Worm (Caenorhabditis elegans) whole organism, L2 larva: Measurements from ENCODE around the gene bus-2.

ENCODE experiments used
- C34F6.9 ChIP-seq: fragments of 150-350 bp; optimal IDR thresholded peaks from 2 replicates; lab custom pipeline; 2014; ENCODE audit warnings: missing biosample characterization, missing genetic modification characterization
- F13H6.1 ChIP-seq: sonication (generic microtip); optimal IDR thresholded peaks from 2 replicates; lab custom pipeline; 2016; ENCODE audit warnings: missing genetic modification characterization, missing compliant biosample characterization
- R02D3.7 ChIP-seq: fragments of 150-350 bp; optimal IDR thresholded peaks from 2 replicates; lab custom pipeline; 2014; ENCODE audit warnings: missing biosample characterization, missing genetic modification characterization
- Y55F3AM.14 ChIP-seq: fragments of 200-800 bp; sonication (Bioruptor generic); optimal IDR thresholded peaks from 2 replicates; lab custom pipeline; 2018; ENCODE audit warnings: mild to moderate bottlenecking, missing genetic modification characterization, missing compliant biosample characterization
- ZK546.5 ChIP-seq: sonication (generic microtip); optimal IDR thresholded peaks from 2 replicates; lab custom pipeline; 2017; ENCODE audit warnings: missing biosample characterization, missing genetic modification characterization
- alr-1 ChIP-seq: fragments of 150-350 bp; optimal IDR thresholded peaks from 2 replicates; lab custom pipeline; 2014; ENCODE audit warnings: missing biosample characterization, missing genetic modification characterization
- aly-2 ChIP-seq: fragments of 150-350 bp; optimal IDR thresholded peaks from 2 replicates; lab custom pipeline; 2014; ENCODE audit warnings: missing biosample characterization, missing genetic modification characterization
- ama-1 ChIP-seq: fragments of 150-350 bp; optimal IDR thresholded peaks from 2 replicates; lab custom pipeline; 2018; ENCODE audit warnings: inconsistent platforms
- blmp-1 ChIP-seq: sonication (generic microtip); optimal IDR thresholded peaks from 2 replicates; lab custom pipeline; 2017; ENCODE audit warnings: missing genetic modification characterization, mild to moderate bottlenecking, missing compliant biosample characterization, antibody characterized with exemption, moderate library complexity; ENCODE audit not compliant: insufficient read depth
- ceh-16 ChIP-seq: fragments of 150-350 bp; optimal IDR thresholded peaks from 2 replicates; lab custom pipeline; 2014; ENCODE audit warnings: missing biosample characterization, missing genetic modification characterization
- ceh-82 ChIP-seq: fragments of 150-350 bp; optimal IDR thresholded peaks from 2 replicates; lab custom pipeline; 2014; ENCODE audit warnings: missing biosample characterization, missing genetic modification characterization
- crh-2 ChIP-seq: sonication (generic microtip); optimal IDR thresholded peaks from 2 replicates; lab custom pipeline; 2017; ENCODE audit warnings: missing biosample characterization, missing genetic modification characterization
- dmd-4 ChIP-seq: sonication (generic microtip); optimal IDR thresholded peaks from 2 replicates; lab custom pipeline; 2017; ENCODE audit warnings: missing biosample characterization, missing genetic modification characterization
- egl-27 ChIP-seq: sonication (generic microtip); optimal IDR thresholded peaks from 3 replicates; lab custom pipeline; 2017; ENCODE audit warnings: missing biosample characterization, missing genetic modification reagents, missing genetic modification characterization
- elt-3 ChIP-seq: sonication (generic microtip); optimal IDR thresholded peaks from 2 replicates; lab custom pipeline; 2017; ENCODE audit warnings: missing biosample characterization, missing genetic modification characterization
- gmeb-1 ChIP-seq: fragments of 150-350 bp; optimal IDR thresholded peaks from 2 replicates; lab custom pipeline; 2014; ENCODE audit warnings: missing biosample characterization, missing genetic modification characterization
- lin-11 ChIP-seq: fragments of 150-350 bp; sonication (generic microtip); optimal IDR thresholded peaks from 2 replicates; lab custom pipeline; 2014; ENCODE audit warnings: missing biosample characterization, missing genetic modification characterization, inconsistent platforms, mixed read lengths
- lin-13 ChIP-seq: fragments of 150-350 bp; optimal IDR thresholded peaks from 2 replicates; lab custom pipeline; 2014; ENCODE audit warnings: missing biosample characterization, missing genetic modification reagents, missing genetic modification characterization
- lin-39 ChIP-seq: fragments of 150-350 bp; optimal IDR thresholded peaks from 2 replicates; lab custom pipeline; 2014; ENCODE audit warnings: missing biosample characterization, missing genetic modification reagents, missing genetic modification characterization
- lsy-2 ChIP-seq, 2 experiments: fragments of 150-350 bp in 1 of 2; sonication (generic microtip) in 1 of 2; optimal IDR thresholded peaks; 2 replicates each; lab custom pipeline; 2014 to 2017; ENCODE audit warnings: missing biosample characterization in 2 of 2, missing genetic modification characterization in 2 of 2
- mab-5 ChIP-seq: fragments of 150-350 bp; optimal IDR thresholded peaks from 2 replicates; lab custom pipeline; 2014; ENCODE audit warnings: missing biosample characterization, missing genetic modification characterization
- mdl-1 ChIP-seq, 2 experiments: fragments of 150-350 bp in 1 of 2; sonication (generic microtip) in 1 of 2; optimal IDR thresholded peaks; 2 replicates each; lab custom pipeline; 2017; ENCODE audit warnings: missing biosample characterization in 2 of 2, missing genetic modification characterization in 2 of 2
- nhr-10 ChIP-seq: sonication (generic microtip); optimal IDR thresholded peaks from 2 replicates; lab custom pipeline; 2017; ENCODE audit warnings: missing biosample characterization, missing genetic modification characterization
- nhr-11 ChIP-seq: fragments of 150-350 bp; optimal IDR thresholded peaks from 2 replicates; lab custom pipeline; 2014; ENCODE audit warnings: missing biosample characterization, missing genetic modification characterization
- nhr-12 ChIP-seq: fragments of 150-350 bp; optimal IDR thresholded peaks from 2 replicates; lab custom pipeline; 2014; ENCODE audit warnings: missing biosample characterization, missing genetic modification characterization
- nhr-21 ChIP-seq: fragments of 150-350 bp; optimal IDR thresholded peaks from 2 replicates; lab custom pipeline; 2014; ENCODE audit warnings: missing biosample characterization, missing genetic modification characterization
- nhr-23 ChIP-seq: fragments of 150-350 bp; optimal IDR thresholded peaks from 2 replicates; lab custom pipeline; 2014; ENCODE audit warnings: missing biosample characterization, missing genetic modification reagents, missing genetic modification characterization
- nhr-237 ChIP-seq: fragments of 150-350 bp; optimal IDR thresholded peaks from 2 replicates; lab custom pipeline; 2014; ENCODE audit warnings: missing biosample characterization, missing genetic modification characterization
- nhr-25 ChIP-seq: fragments of 150-350 bp; sonication (generic microtip); optimal IDR thresholded peaks from 3 replicates; lab custom pipeline; 2014; ENCODE audit warnings: missing biosample characterization, missing genetic modification characterization
- nhr-6 ChIP-seq: fragments of 150-350 bp; optimal IDR thresholded peaks from 2 replicates; lab custom pipeline; 2014; ENCODE audit warnings: missing biosample characterization, missing genetic modification characterization
- nhr-77 ChIP-seq: fragments of 150-350 bp; optimal IDR thresholded peaks from 2 replicates; lab custom pipeline; 2014; ENCODE audit warnings: missing biosample characterization, missing genetic modification characterization
- peb-1 ChIP-seq: fragments of 150-350 bp; optimal IDR thresholded peaks from 2 replicates; lab custom pipeline; 2014; ENCODE audit warnings: missing biosample characterization, missing genetic modification characterization
- sem-4 ChIP-seq: fragments of 150-350 bp; optimal IDR thresholded peaks from 2 replicates; lab custom pipeline; 2014; ENCODE audit warnings: missing biosample characterization, missing genetic modification reagents, missing genetic modification characterization
- sma-3 ChIP-seq: sonication (generic microtip); optimal IDR thresholded peaks from 2 replicates; lab custom pipeline; 2016; ENCODE audit warnings: missing genetic modification reagents, missing genetic modification characterization, missing compliant biosample characterization
- sma-9 ChIP-seq, 2 experiments: fragments of 150-350 bp in 1 of 2; sonication (generic microtip) in 1 of 2; optimal IDR thresholded peaks; 2 replicates each; lab custom pipeline; 2014 to 2016; ENCODE audit warnings: missing genetic modification characterization in 2 of 2, mild to moderate bottlenecking in 1 of 2, missing biosample characterization in 1 of 2, missing compliant biosample characterization in 1 of 2, missing genetic modification reagents in 1 of 2, moderate library complexity in 1 of 2
- snpc-4 ChIP-seq: fragments of 150-350 bp; optimal IDR thresholded peaks from 2 replicates; lab custom pipeline; 2014; ENCODE audit warnings: missing biosample characterization, missing genetic modification characterization
- unc-39 ChIP-seq: fragments of 150-350 bp; optimal IDR thresholded peaks from 2 replicates; lab custom pipeline; 2014; ENCODE audit warnings: missing biosample characterization, missing genetic modification characterization
- unc-55 ChIP-seq: fragments of 150-350 bp; sonication (generic microtip); optimal IDR thresholded peaks from 3 replicates; lab custom pipeline; 2014; ENCODE audit warnings: missing biosample characterization, missing genetic modification reagents, missing genetic modification characterization
- unc-62 ChIP-seq: fragments of 150-350 bp; optimal IDR thresholded peaks from 2 replicates; lab custom pipeline; 2014; ENCODE audit warnings: missing biosample characterization, missing genetic modification reagents, missing genetic modification characterization
- zag-1 ChIP-seq: fragments of 150-350 bp; optimal IDR thresholded peaks from 2 replicates; lab custom pipeline; 2014; ENCODE audit warnings: missing biosample characterization, missing genetic modification characterization
- ztf-1 ChIP-seq: fragments of 200-800 bp; sonication (Bioruptor generic); conservative IDR thresholded peaks from 2 replicates; pipeline ENCODE4 v1.3.6; 2022; ENCODE audit warnings: missing genetic modification characterization, missing compliant biosample characterization
- ztf-11 ChIP-seq: sonication (generic microtip); optimal IDR thresholded peaks from 2 replicates; lab custom pipeline; 2017; ENCODE audit warnings: missing biosample characterization, missing genetic modification characterization
- ztf-4 ChIP-seq: fragments of 150-350 bp; optimal IDR thresholded peaks from 2 replicates; lab custom pipeline; 2014; ENCODE audit warnings: missing biosample characterization, missing genetic modification characterization

The bus-2 gene

DNA sequence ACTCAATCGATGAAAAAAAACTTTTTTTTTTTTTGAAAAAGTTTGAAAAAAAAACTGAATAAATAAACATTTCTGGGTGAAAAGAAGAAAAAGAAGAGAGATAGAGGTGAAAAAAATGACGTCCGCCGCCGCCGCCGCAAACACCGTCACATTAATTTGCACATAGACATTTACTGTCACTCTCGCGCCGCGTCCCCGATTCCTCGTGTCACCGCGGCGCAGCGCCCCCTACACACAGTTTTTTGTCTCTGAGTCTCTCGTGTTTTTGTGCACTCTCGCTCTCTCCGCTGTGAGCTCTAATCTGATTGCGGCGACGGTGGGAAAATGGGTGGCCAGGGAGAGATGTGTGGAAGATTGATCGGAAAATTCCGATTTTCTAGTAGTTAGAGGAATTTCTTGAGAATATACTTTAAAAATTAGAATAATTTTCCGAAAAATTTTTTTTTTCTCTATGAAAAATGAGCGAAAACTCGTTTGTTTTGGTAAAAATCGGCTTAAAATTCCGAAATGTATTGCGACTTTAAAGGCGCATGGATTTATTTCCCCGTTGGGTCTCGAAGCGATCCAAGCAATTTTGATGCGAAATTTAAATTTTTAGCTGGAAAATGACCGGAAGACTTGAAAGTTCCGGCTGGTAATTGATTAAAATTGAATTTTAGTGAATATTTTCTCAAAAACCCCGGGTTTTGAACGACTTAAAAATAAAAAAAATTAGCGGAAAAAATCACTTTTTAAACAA is 39.8 kb downstream of the bus-2 start:
- TF ChIP-seq elt-3 (tag; lab: Kevin White, UChicago) (no peak), unc-55 (GFP tag; lab: Kevin White, UChicago) (no peak), zag-1 (no peak), nhr-6 (no peak), C34F6.9 (tag; lab: Kevin White, UChicago) (no peak), snpc-4 (tag; lab: Kevin White, UChicago) (no peak), F13H6.1 (tag; lab: Kevin White, UChicago) (no peak), nhr-11 (tag; lab: Kevin White, UChicago) (no peak), peb-1 (no peak), mab-5 (no peak), ceh-16 (tag; lab: Kevin White, UChicago) (no peak), nhr-77 (no peak), egl-27 (tag; lab: Kevin White, UChicago) (no peak), alr-1 (tag; lab: Kevin White, UChicago) (no peak), sma-3 (GFP tag; lab: Kevin White, UChicago) (no peak), ztf-4 (no peak), dmd-4 (tag; lab: Kevin White, UChicago) (no peak), mdl-1 (tag; optimal IDR thresholded peaks at IDR 0.05; lab: Kevin White, UChicago) (no peak), lin-11 (no peak)

DNA sequence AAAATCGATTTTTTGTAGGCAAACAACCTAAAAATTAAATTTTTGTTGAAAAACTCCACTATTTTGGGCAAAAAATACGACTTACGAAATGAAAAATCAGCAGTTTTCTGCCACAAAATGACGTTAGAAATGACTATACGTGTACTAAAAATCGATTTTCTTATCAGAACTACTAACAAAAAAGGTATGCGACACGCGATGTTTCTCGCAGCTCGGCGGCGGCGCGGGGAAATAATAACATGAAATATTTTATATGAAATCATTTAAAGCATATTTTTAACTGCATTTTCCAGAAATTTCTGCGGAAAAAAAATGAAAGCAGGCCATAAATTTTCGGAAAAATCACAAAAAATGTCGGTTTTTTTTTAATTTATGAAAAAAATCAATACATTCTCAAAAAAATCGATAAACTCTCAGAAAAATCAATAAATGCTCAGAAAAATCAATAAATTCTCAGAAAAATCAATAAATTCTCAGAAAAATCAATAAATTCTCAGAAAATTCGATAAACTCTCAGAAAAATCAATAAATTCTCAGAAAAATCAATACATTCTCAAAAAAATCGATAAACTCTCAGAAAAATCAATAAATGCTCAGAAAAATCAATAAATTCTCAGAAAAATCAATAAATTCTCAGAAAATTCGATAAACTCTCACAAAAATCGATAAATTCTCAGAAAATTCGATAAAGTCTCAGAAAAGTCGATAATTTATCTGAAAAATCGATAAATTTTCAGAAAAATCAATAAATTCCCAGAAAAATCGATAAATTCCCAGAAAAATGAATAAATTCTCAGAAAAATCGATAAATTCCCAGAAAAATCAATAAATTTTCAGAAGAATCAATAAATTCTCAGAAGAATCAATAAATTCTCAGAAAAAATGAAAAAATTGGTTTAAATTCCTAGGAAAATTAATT is 40.7 kb downstream of the bus-2 start, which contains the start of gene ptpn-22:
TSS of gene ptpn-22 (minus strand) at position 158 of the 919 bp plus-strand sequence.
- no peak for TF ChIP-seq C34F6.9 (tag; lab: Kevin White, UChicago)
- no peak for TF ChIP-seq Y55F3AM.14
- TF ChIP-seq ceh-82: no peak
- no peak for TF ChIP-seq unc-62 (GFP tag; lab: Kevin White, UChicago)
- TF ChIP-seq sem-4: no peak
- TF ChIP-seq unc-55 (GFP tag; lab: Kevin White, UChicago): no peak
- TF ChIP-seq R02D3.7 (tag; lab: Kevin White, UChicago): no peak
- TF ChIP-seq mdl-1 (tag; optimal IDR thresholded peaks at IDR 0.05; lab: Kevin White, UChicago): no peak
- TF ChIP-seq nhr-237: no peak
- no peak for TF ChIP-seq ztf-11 (tag; lab: Kevin White, UChicago)
- TF ChIP-seq nhr-25 (tag; lab: Kevin White, UChicago): no peak
- no peak for TF ChIP-seq zag-1
- no peak for TF ChIP-seq lin-39 (tag; lab: Kevin White, UChicago)
- no peak for TF ChIP-seq F13H6.1 (tag; lab: Kevin White, UChicago)
- TF ChIP-seq nhr-12: no peak
- no peak for TF ChIP-seq lin-11
- TF ChIP-seq lin-13 (GFP tag; lab: Kevin White, UChicago): no peak
- no peak for TF ChIP-seq nhr-23 (tag; lab: Kevin White, UChicago)
- no peak for TF ChIP-seq aly-2
- no peak for TF ChIP-seq ama-1 (lab: Kevin White, UChicago)

ce11 chrIV:1745453-1746051 is 45.9 kb downstream of the bus-2 start, which contains the start of the genes Y41D4A.6 and Y41D4A.4:
Gene Y41D4A.6, minus strand, starts transcription at chrIV:1745503.
Gene Y41D4A.4, plus strand, starts transcription at chrIV:1746001.
- TF ChIP-seq aly-2: no peak
- TF ChIP-seq sma-9 (GFP tag; optimal IDR thresholded peaks at IDR 0.05; lab: Kevin White, UChicago): peak; percentile 74
- no peak for TF ChIP-seq sma-9 (tag; optimal IDR thresholded peaks at IDR 0.05; lab: Kevin White, UChicago)
- TF ChIP-seq crh-2 (tag; lab: Kevin White, UChicago): peak; percentile 100
- peak; percentile 56 for TF ChIP-seq sem-4
- TF ChIP-seq F13H6.1 (tag; lab: Kevin White, UChicago): peak; percentile 82
- TF ChIP-seq ceh-16 (tag; lab: Kevin White, UChicago): peak; percentile 20
- TF ChIP-seq nhr-10 (tag; lab: Kevin White, UChicago): no peak
- TF ChIP-seq nhr-23 (tag; lab: Kevin White, UChicago): no peak
- peak; percentile 43 for TF ChIP-seq mab-5
- no peak for TF ChIP-seq ztf-1 (GFP tag; lab: Robert Waterston, UW)
- peak; percentile 78 for TF ChIP-seq gmeb-1 (tag; lab: Kevin White, UChicago)
- TF ChIP-seq unc-39 (tag; lab: Kevin White, UChicago): no peak
- TF ChIP-seq nhr-237: no peak
- peak; percentile 61 for TF ChIP-seq Y55F3AM.14
- peak; percentile 52 to 87 for TF ChIP-seq lsy-2 (tag; optimal IDR thresholded peaks at IDR 0.05; lab: Kevin White, UChicago)
- no peak for TF ChIP-seq nhr-12
- TF ChIP-seq nhr-21: peak; percentile 59
- TF ChIP-seq unc-55 (GFP tag; lab: Kevin White, UChicago): peak; percentile 90
- TF ChIP-seq C34F6.9 (tag; lab: Kevin White, UChicago): peak; percentile 85
- no peak for TF ChIP-seq egl-27 (tag; lab: Kevin White, UChicago)
- TF ChIP-seq ama-1 (lab: Kevin White, UChicago): no peak
- no peak for TF ChIP-seq nhr-11 (tag; lab: Kevin White, UChicago)
- TF ChIP-seq peb-1: no peak
- TF ChIP-seq ztf-4: peak; percentile 66
- TF ChIP-seq ZK546.5 (tag; lab: Kevin White, UChicago): no peak
- peak; percentile 31 for TF ChIP-seq nhr-6
- no peak for TF ChIP-seq blmp-1 (tag; lab: Kevin White, UChicago)
- TF ChIP-seq lin-13 (GFP tag; lab: Kevin White, UChicago): peak; percentile 86
- peak; percentile 42 for TF ChIP-seq snpc-4 (tag; lab: Kevin White, UChicago)
